Fruit fly (Drosophila melanogaster): Measurements from ENCODE around the gene hdm.
A peak's percentile ranks its signal among the peaks of the same experiment; 100 is the strongest.

The hdm gene

DNA sequence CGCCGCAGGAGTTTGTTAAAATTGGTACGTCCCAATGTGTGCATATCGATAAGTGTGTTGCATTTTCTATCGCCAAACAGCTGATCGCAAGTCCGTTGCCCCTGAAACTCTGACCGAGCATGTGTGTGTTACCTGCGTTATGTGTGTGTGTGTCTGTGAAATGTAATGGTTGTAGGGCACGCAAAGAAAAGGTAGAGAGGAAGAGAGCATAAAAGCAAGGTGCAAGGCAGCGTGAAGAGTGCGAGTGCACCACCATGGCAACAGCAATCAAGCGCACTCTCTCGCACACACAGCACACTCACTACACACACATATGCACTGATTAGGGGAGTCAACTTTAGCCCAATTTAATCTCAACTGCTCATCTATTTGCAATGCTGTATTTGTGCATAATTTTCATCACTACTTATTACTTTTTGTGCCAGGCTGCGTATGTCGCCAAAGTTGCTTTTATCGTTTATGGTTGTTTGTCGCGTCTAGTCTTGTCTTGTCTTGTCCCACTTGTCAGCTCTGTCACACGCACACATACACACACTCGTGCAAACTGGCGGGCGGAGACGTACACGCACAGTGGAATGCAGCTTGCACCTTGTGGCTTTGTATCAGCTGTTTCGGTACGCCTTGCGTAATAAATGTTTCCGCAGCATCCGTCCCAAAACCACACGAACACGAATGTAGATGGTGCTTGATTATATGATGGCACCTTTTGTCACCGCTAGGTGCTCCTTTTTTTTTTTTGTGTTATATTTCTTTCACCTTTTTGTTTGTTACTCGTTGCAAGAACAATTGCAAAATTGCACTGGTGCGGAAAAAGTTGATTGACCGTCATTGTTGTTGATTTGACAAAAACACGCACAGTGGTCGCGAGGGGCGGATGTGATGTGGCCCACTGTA lies 17.9 kb upstream of the hdm start (continued):
- no peak for TF ChIP-seq Dfd (GFP tag; optimal IDR thresholded peaks at IDR 0.05)
- no peak for TF ChIP-seq CG34224 (GFP tag; IDR thresholded peaks at IDR 0.05; ENCODE audit: partially characterized antibody)
- TF ChIP-seq CG10654 (GFP tag; optimal IDR thresholded peaks at IDR 0.05) = peak; percentile 72
- peak; percentile 39 for TF ChIP-seq CG2116 (GFP tag; optimal IDR thresholded peaks at IDR 0.05)
- no peak for TF ChIP-seq Hey (tag; optimal IDR thresholded peaks at IDR 0.05)
- peak; percentile 54; the same call in 2 of the 3 replicates for TF ChIP-seq B-H1 (GFP tag; IDR thresholded peaks at IDR 0.05)
- TF ChIP-seq ato (GFP tag; IDR thresholded peaks at IDR 0.05; ENCODE audit: partially characterized antibody) = no peak
- TF ChIP-seq Hr51 (GFP tag; optimal IDR thresholded peaks at IDR 0.05) = peak; percentile 50 to 82
- TF ChIP-seq Sox102F (GFP tag; optimal IDR thresholded peaks at IDR 0.05) = peak; percentile 87
- TF ChIP-seq zfh2 (GFP tag; optimal IDR thresholded peaks at IDR 0.05) = peak; percentile 2
- TF ChIP-seq CG7839 (tag; optimal IDR thresholded peaks at IDR 0.05) = peak; percentile 87
- TF ChIP-seq CG30403 (GFP tag; optimal IDR thresholded peaks at IDR 0.05) = peak; percentile 86
- peak; percentile 89 for TF ChIP-seq CG9727 (GFP tag; optimal IDR thresholded peaks at IDR 0.05)
- peak; percentile 80 for TF ChIP-seq NfI (GFP tag; optimal IDR thresholded peaks at IDR 0.05)
- TF ChIP-seq jumu (GFP tag; optimal IDR thresholded peaks at IDR 0.05) = peak; percentile 89
- peak; percentile 87 for TF ChIP-seq CG13424 (tag; optimal IDR thresholded peaks at IDR 0.05)
- TF ChIP-seq so (GFP tag; IDR thresholded peaks at IDR 0.05) = peak; percentile 59; the same call in 1 of the 3 replicates
- TF ChIP-seq Lpt (GFP tag; optimal IDR thresholded peaks at IDR 0.05) = no peak
- TF ChIP-seq CG6254 (GFP tag; optimal IDR thresholded peaks at IDR 0.05) = peak; percentile 77
- peak; percentile 75 for TF ChIP-seq ind (GFP tag; optimal IDR thresholded peaks at IDR 0.05)
- TF ChIP-seq CoRest (tag; optimal IDR thresholded peaks at IDR 0.05) = peak; percentile 91
- peak; percentile 84 for TF ChIP-seq Ptx1 (GFP tag; IDR thresholded peaks at IDR 0.05)
- no peak for TF ChIP-seq fru (optimal IDR thresholded peaks at IDR 0.05)
- TF ChIP-seq Atf6 (GFP tag; IDR thresholded peaks at IDR 0.05) = peak; percentile 23; the same call in 1 of the 2 replicates
- TF ChIP-seq CG6175 (GFP tag; IDR thresholded peaks at IDR 0.05) = no peak
- TF ChIP-seq HLH4C (GFP tag; IDR thresholded peaks at IDR 0.05; ENCODE audit: partially characterized antibody) = no peak
- peak; percentile 58 for TF ChIP-seq E2f1 (GFP tag; IDR thresholded peaks at IDR 0.05)
- peak; percentile 73 for TF ChIP-seq CG17385 (GFP tag; optimal IDR thresholded peaks at IDR 0.05)
- peak; percentile 65; the same call in 1 of the 2 replicates for TF ChIP-seq CG10366 (GFP tag; IDR thresholded peaks at IDR 0.05)
- TF ChIP-seq CG11456 (GFP tag; IDR thresholded peaks at IDR 0.05) = peak; percentile 33; the same call in 1 of the 3 replicates
- no peak for TF ChIP-seq mirr (GFP tag; optimal IDR thresholded peaks at IDR 0.05)
- TF ChIP-seq Six4 (GFP tag; optimal IDR thresholded peaks at IDR 0.05) = peak; percentile 77
- peak; percentile 68 for TF ChIP-seq CG17328 (GFP tag; IDR thresholded peaks at IDR 0.05)
- TF ChIP-seq sens (GFP tag) = peak; percentile 98
- peak; percentile 67 for TF ChIP-seq CG12219 (GFP tag; optimal IDR thresholded peaks at IDR 0.05)
- TF ChIP-seq sima (GFP tag; optimal IDR thresholded peaks at IDR 0.05) = no peak
- peak; percentile 23 for TF ChIP-seq CG14965 (GFP tag; optimal IDR thresholded peaks at IDR 0.05; ENCODE audit: borderline replicate concordance)
- peak; percentile 73 for TF ChIP-seq vvl (GFP tag; IDR thresholded peaks at IDR 0.05)
- peak; percentile 73 for TF ChIP-seq CG11723 (GFP tag; optimal IDR thresholded peaks at IDR 0.05)
- TF ChIP-seq ssp (GFP tag; IDR thresholded peaks at IDR 0.05) = peak; percentile 61
- TF ChIP-seq abd-A (tag; optimal IDR thresholded peaks at IDR 0.05) = no peak
- TF ChIP-seq CG3847 (GFP tag; IDR thresholded peaks at IDR 0.05) = peak; percentile 38; the same call in 1 of the 2 replicates
- TF ChIP-seq CG11093 (GFP tag; IDR thresholded peaks at IDR 0.05) = peak; percentile 84
- TF ChIP-seq Ssrp (tag; optimal IDR thresholded peaks at IDR 0.05) = peak; percentile 88
- peak; percentile 80 for TF ChIP-seq ttk (GFP tag; IDR thresholded peaks at IDR 0.05)
- TF ChIP-seq CG12104 (GFP tag; optimal IDR thresholded peaks at IDR 0.05) = peak; percentile 52
- peak; percentile 67; the same call in 1 of the 2 replicates for TF ChIP-seq gt (GFP tag; IDR thresholded peaks at IDR 0.05)
- TF ChIP-seq CG1602 (GFP tag; optimal IDR thresholded peaks at IDR 0.05) = peak; percentile 73
- peak; percentile 52 for TF ChIP-seq mam (GFP tag; optimal IDR thresholded peaks at IDR 0.05)
